Worm (Caenorhabditis elegans) whole organism, L4/young adult: ENCODE data around the gene Y38H6C.20.

Source experiments
- W03F9.2 ChIP-seq: fragments of 150-350 bp; optimal IDR thresholded peaks from 2 replicates; lab custom pipeline; 2014; ENCODE audit warnings: missing biosample characterization, missing genetic modification characterization
- him-1 ChIP-seq: sonication (generic microtip); optimal IDR thresholded peaks from 2 replicates; lab custom pipeline; 2016; ENCODE audit warnings: missing genotype, missing genetic modification reagents, missing genetic modification characterization, missing compliant biosample characterization

- no peak for TF ChIP-seq W03F9.2
- no peak for TF ChIP-seq him-1
These were observed 6.9 kb downstream of the Y38H6C.20 start, which contains the start of gene slc-36.3 for ce11 chrV:20544092-20544491.
